Worm (Caenorhabditis elegans): ENCODE data around the gene ostf-4.

The ostf-4 gene

DNA sequence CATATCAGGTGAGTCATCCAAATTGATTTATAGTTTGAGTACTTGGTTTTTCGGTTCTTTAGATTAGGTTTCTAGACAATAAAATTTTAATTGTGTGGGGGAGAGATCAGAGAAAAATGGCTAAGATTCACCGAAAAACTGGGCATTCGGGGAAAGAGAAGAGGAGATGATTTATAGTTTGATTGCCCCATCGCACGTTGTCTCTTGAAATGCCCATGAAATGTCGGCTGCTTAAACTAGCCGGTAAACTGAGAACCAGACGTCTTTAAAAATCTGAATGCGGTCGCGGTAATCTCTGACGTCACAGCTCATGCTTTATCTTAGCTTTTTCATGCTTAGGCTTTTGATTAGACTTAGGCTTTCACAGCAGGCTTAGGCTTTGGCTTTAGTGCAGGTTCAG, 21.5 kb downstream of the ostf-4 start:
- TF ChIP-seq cnd-1 (tag; optimal IDR thresholded peaks at IDR 0.05) (no peak), drap-1 (GFP tag; optimal IDR thresholded peaks at IDR 0.05) (no peak), mep-1 (tag; optimal IDR thresholded peaks at IDR 0.05) (no peak), flh-1 (GFP tag; optimal IDR thresholded peaks at IDR 0.05) (no peak), nhr-76 (tag; optimal IDR thresholded peaks at IDR 0.05) (no peak), ceh-39 (tag; optimal IDR thresholded peaks at IDR 0.05) (no peak), elt-1 (tag; optimal IDR thresholded peaks at IDR 0.05; ENCODE audit: borderline replicate concordance, insufficient read depth) (no peak), ztf-11 (tag; optimal IDR thresholded peaks at IDR 0.05) (no peak), tbx-8 (GFP tag; optimal IDR thresholded peaks at IDR 0.05) (no peak), lin-13 (tag; optimal IDR thresholded peaks at IDR 0.05) (no peak), bed-3 (GFP tag; optimal IDR thresholded peaks at IDR 0.05) (no peak), sem-2 (GFP tag; optimal IDR thresholded peaks at IDR 0.05) (no peak), nhr-2 (tag; optimal IDR thresholded peaks at IDR 0.05) (no peak), sptf-1 (tag; optimal IDR thresholded peaks at IDR 0.05) (no peak), M03D4.4 (tag; optimal IDR thresholded peaks at IDR 0.05) (no peak), hlh-1 (tag; optimal IDR thresholded peaks at IDR 0.05) (no peak), elt-3 (tag; optimal IDR thresholded peaks at IDR 0.05) (no peak), lin-32 (GFP tag; optimal IDR thresholded peaks at IDR 0.05) (no peak), ceh-83 (GFP tag; optimal IDR thresholded peaks at IDR 0.05) (no peak), mls-2 (tag; optimal IDR thresholded peaks at IDR 0.05) (no peak)

DNA sequence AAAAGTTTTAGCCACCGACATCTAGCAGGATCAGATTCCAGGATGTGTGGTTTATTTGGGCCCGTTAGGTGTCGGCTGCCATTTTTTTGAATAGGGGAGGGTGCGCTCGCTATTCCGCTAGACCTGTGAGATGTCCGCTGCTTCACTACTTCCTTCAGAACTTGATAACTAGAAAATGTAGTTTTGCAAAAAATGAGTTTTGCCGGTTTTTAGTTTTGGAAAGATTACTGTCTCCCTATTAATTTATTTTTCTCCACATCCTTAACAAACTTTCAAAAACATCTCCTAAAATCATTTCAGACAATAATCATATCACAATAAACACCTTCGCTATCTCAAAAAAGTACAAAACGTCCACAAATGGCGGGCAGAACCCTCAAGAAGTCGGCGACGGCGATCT, 23.5 kb downstream of the ostf-4 start, which contains the start of gene vglu-2:
vglu-2 (plus strand) TSS at position 301 of the 400 bp plus-strand sequence.
- no peak for TF ChIP-seq cnd-1 (tag; optimal IDR thresholded peaks at IDR 0.05)
- no peak for TF ChIP-seq snpc-4 (tag; optimal IDR thresholded peaks at IDR 0.05)
- TF ChIP-seq ceh-39 (tag; optimal IDR thresholded peaks at IDR 0.05) = no peak
- no peak for TF ChIP-seq nhr-12 (tag; optimal IDR thresholded peaks at IDR 0.05)
- no peak for TF ChIP-seq nhr-237 (tag; optimal IDR thresholded peaks at IDR 0.05)
- no peak for TF ChIP-seq lin-32 (GFP tag; optimal IDR thresholded peaks at IDR 0.05)
- no peak for TF ChIP-seq bed-3 (GFP tag; optimal IDR thresholded peaks at IDR 0.05)
- no peak for TF ChIP-seq lin-13 (tag; optimal IDR thresholded peaks at IDR 0.05)
- no peak for TF ChIP-seq pha-4 (tag; optimal IDR thresholded peaks at IDR 0.05)
- TF ChIP-seq flh-1 (GFP tag; optimal IDR thresholded peaks at IDR 0.05) = no peak
- no peak for TF ChIP-seq ham-2 (GFP tag; optimal IDR thresholded peaks at IDR 0.05)
- no peak for TF ChIP-seq elt-3 (tag; optimal IDR thresholded peaks at IDR 0.05)

DNA sequence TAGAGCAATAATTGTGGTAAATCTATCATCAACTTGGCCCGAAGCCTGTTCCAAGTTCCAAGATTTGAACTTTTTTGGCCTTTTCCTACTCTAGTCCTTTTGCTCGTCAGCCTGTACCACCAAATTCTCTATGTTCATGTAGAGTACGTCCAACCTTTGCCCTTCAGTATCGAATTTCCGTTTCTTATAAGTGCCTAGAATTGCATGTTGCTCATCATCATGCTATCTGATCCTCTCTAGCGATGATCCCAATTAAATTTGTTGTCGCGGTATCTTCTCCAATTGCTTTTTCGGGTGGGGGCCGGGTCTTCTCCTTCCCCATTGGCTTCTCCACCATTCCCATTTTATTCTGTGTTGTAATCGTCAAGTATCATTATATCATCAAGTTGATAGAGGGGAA, 24.4 kb downstream of the ostf-4 start:
- TF ChIP-seq ceh-43 (GFP tag; optimal IDR thresholded peaks at IDR 0.05) = no peak
- no peak for TF ChIP-seq pha-4 (tag; optimal IDR thresholded peaks at IDR 0.05)
- no peak for TF ChIP-seq nhr-237 (tag; optimal IDR thresholded peaks at IDR 0.05)
- TF ChIP-seq snpc-4 (tag; optimal IDR thresholded peaks at IDR 0.05) = no peak
- no peak for TF ChIP-seq unc-62 (GFP tag; optimal IDR thresholded peaks at IDR 0.05)
- TF ChIP-seq ztf-11 (tag; optimal IDR thresholded peaks at IDR 0.05) = no peak
- no peak for TF ChIP-seq sem-2 (GFP tag; optimal IDR thresholded peaks at IDR 0.05)
- no peak for TF ChIP-seq tbx-8 (GFP tag; optimal IDR thresholded peaks at IDR 0.05)

DNA sequence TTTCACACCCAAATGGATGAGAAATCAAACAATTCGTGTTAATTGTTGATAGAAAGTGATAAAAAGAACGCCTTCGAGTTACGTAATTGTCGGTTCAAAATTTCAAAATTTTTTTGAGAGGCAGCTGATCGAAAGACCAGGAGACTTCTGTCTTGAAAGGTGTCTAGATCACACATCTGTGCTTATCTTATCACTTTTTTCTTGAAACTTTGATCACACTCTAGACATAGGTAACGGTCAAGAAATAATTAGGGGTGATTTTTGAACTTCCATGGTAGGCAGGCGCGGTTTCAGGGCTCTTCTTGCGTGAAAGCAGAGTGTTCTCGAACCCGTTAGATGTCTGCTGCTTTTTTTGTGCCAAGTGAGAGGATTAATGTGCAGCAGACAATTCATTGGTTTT, 25.0 kb downstream of the ostf-4 start:
- no peak for TF ChIP-seq bed-3 (GFP tag; optimal IDR thresholded peaks at IDR 0.05)
- TF ChIP-seq blmp-1 (tag; optimal IDR thresholded peaks at IDR 0.05) = no peak
- no peak for TF ChIP-seq unc-120 (tag; optimal IDR thresholded peaks at IDR 0.05; ENCODE audit: poor library complexity, severe bottlenecking)
- TF ChIP-seq snpc-4 (tag; optimal IDR thresholded peaks at IDR 0.05) = no peak
- no peak for TF ChIP-seq hlh-1 (tag; optimal IDR thresholded peaks at IDR 0.05)
- TF ChIP-seq ham-2 (GFP tag; optimal IDR thresholded peaks at IDR 0.05) = no peak
- no peak for TF ChIP-seq mep-1 (tag; optimal IDR thresholded peaks at IDR 0.05)
- no peak for TF ChIP-seq nhr-76 (tag; optimal IDR thresholded peaks at IDR 0.05)
- TF ChIP-seq ceh-39 (tag; optimal IDR thresholded peaks at IDR 0.05) = no peak
- no peak for TF ChIP-seq lsy-2 (tag; optimal IDR thresholded peaks at IDR 0.05)
- TF ChIP-seq elt-1 (tag; optimal IDR thresholded peaks at IDR 0.05; ENCODE audit: borderline replicate concordance, insufficient read depth) = no peak
- TF ChIP-seq tbx-8 (GFP tag; optimal IDR thresholded peaks at IDR 0.05) = no peak
- TF ChIP-seq nhr-28 (tag; optimal IDR thresholded peaks at IDR 0.05) = no peak
- no peak for TF ChIP-seq lin-13 (tag; optimal IDR thresholded peaks at IDR 0.05)
- no peak for TF ChIP-seq sem-2 (GFP tag; optimal IDR thresholded peaks at IDR 0.05)
- TF ChIP-seq ztf-11 (tag; optimal IDR thresholded peaks at IDR 0.05) = no peak

DNA sequence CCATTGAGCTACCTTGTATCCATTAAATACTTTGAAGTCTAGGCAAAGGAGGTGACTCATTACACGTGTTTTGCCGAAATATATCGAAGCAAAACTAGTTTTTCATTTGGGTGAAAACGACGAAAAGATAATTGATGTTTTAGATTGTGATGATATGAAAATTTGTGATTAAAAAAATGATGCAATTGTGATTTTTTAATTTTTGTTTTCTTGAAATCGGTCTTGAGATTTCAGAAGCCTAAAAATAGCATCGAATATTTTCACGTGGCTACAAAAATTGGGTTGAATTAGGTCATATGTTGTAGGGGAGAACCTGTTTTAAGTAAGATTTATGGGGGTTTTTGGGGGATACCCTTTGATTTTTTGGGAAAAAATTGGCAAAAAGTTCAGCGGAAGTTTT, 27.8 kb downstream of the ostf-4 start:
- TF ChIP-seq nhr-237 (tag; optimal IDR thresholded peaks at IDR 0.05) = no peak
- TF ChIP-seq ceh-39 (tag; optimal IDR thresholded peaks at IDR 0.05) = no peak
- TF ChIP-seq cnd-1 (tag; optimal IDR thresholded peaks at IDR 0.05) = no peak
- TF ChIP-seq lin-13 (tag; optimal IDR thresholded peaks at IDR 0.05) = no peak
- no peak for TF ChIP-seq M03D4.4 (tag; optimal IDR thresholded peaks at IDR 0.05)
- TF ChIP-seq nhr-12 (tag; optimal IDR thresholded peaks at IDR 0.05) = no peak
- no peak for TF ChIP-seq lsy-2 (tag; optimal IDR thresholded peaks at IDR 0.05)
- no peak for TF ChIP-seq ceh-43 (GFP tag; optimal IDR thresholded peaks at IDR 0.05)

All from whole organism, mixed stage, embryonic.